Worm (Caenorhabditis elegans) whole organism, dauer: ENCODE measurements around the gene cyp-33C2.

Experiments
- unc-62 ChIP-seq: sonication (generic microtip); optimal IDR thresholded peaks from 2 replicates; lab custom pipeline; 2017; ENCODE audit warnings: missing biosample characterization, missing genetic modification reagents, missing genetic modification characterization

cyp-33C2 gene

DNA sequence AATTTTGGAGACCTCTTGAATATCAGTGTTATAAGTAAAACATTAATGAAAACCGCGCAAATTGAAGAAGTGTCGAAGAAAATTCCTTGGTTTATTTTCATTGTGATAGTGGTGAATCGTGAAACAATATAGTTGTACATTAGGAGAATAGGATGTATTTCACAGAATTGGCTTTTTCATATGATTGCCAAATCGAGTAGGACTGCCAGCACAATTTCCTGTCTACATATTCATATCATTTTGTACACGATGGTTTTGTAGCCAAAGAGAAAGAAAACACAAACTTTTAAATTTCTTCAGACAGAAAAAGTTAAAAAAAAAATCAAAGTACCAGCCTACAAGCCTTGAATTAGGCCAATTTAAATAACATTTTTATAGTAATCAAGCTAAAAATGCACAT, 19.6 kb upstream of the cyp-33C2 start, which contains the start of gene str-255:
Gene str-255, minus strand, starts transcription at position 101 of the 400 bp plus-strand sequence.
- TF ChIP-seq unc-62 (GFP tag; lab: Kevin White, UChicago) = no peak

DNA sequence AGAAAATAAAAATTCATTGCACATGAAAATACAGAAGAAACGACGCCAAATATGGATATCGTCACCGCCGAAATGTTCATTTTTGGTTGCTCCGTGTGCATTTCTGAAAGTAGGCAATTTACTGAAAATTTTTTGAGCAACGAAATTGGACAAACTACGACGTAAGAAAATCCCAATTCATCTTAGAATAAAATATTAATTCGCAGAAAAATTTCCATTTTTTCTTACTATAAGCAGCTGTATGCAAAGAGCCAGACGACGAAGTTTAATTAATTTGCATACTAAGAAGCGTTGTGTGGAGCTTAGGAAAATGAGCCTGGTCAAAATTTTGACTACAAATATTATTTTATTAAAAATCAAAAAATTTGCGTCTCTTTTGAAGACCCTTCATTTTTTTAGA, 16.6 kb upstream of the cyp-33C2 start, which contains the start of gene srbc-19:
Gene srbc-19, minus strand, starts transcription at position 101 of the 400 bp plus-strand sequence.
- no peak for TF ChIP-seq unc-62 (GFP tag; lab: Kevin White, UChicago)

DNA sequence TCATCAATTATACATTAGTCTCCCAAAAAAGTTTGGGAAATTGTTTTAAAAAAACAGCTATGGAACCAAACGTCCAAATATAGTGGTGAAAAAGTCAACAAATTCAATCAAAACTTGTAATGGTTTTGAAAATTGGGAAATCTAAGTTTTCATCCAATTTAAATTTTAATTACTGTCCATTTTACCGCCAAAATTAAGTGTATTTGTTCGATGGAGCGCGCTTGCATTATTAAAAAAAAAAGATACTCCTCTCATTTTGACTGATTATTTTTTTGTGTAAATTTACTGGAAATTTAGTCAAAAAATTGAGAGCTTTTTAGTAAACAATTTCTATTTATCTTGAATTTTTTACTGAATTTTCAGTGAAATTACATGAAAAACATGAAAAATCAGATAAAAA, 8.8 kb upstream of the cyp-33C2 start:
- TF ChIP-seq unc-62 (GFP tag; lab: Kevin White, UChicago) = no peak

DNA sequence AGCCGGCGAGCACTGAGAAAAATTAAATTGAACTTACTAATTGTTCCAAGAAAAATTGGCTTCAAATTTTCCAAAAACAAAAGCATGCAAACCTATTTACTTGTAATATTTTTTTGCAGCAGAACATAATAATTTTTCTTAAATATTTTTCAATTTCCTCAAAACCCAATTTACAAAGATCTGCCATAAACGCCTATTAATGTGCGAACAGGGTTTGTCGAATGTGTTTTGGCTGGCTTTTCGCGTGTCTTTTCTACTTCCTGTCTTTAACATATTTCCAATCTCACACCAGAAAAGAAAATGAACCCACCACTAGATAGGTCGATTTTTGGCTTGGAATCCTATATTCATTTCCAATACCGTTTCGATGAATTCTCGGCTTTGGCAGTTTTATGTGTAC, 8.0 kb upstream of the cyp-33C2 start, which contains the start of gene C45H4.18:
Gene C45H4.18, plus strand, starts transcription at position 301 of the 400 bp plus-strand sequence.
- no peak for TF ChIP-seq unc-62 (GFP tag; lab: Kevin White, UChicago)

DNA sequence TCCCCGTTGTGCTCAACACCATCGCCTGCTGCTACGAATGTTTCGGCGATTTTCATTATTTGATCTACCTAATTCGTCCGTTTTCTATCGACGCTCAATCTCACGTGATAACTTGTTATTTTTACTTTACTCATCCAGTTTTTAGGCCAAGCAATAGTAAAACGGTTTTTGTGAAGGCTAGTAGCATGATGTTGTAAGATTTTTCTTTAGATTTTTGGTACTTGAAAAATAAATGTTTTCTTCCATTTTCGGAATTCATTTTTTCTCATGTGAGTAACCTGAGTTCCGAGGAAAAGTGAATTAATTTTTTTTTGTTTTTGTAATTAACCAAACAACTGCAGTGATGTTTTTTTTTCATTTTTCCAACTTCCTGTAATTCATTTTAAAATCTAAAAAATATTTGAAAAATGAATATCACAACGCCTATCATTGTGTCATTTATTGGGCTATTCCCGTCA, 6.0 kb upstream of the cyp-33C2 start, which contains the start of gene srbc-17:
Gene srbc-17, plus strand, starts transcription at position 408 of the 458 bp plus-strand sequence.
- TF ChIP-seq unc-62 (GFP tag; lab: Kevin White, UChicago) = no peak

DNA sequence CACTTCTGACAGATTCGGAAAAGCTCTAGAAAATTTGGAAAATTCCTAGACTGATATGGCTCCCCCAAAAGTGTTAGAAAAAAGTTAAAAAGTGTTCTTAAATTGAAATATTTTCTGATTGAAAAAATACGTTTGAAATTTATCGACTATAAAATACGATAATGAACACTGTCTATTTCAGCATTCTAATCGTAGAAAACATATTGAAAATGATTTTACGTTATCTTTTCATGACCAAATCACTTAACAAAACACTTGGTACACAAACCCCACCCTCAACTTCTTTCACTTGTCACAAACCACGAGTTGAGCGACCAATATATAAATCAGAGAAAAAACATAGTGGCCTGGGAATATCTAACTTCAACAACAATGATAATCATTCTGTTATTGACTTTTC, 4.1 kb upstream of the cyp-33C2 start, which contains the start of gene cyp-33C1:
Gene cyp-33C1, plus strand, starts transcription at position 301 of the 400 bp plus-strand sequence.
- no peak for TF ChIP-seq unc-62 (GFP tag; lab: Kevin White, UChicago)

DNA sequence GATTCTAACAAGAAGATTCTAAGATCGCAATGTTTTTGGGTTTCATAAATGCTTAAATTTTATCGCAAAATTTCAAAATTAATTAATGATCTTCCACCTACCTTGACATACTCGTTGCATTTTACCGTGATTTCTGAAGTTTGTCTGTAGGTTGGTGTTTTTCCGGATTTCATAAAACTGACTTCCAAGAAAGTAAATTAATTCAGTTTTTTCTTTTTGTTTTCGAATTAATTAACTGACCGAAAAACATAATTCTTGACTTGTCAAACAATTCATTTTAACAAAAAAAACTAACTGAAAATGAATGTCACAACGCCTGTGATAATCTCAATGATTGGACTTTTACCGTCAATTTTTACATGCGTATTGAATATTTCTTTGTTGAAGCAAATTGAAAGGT, 1.6 kb upstream of the cyp-33C2 start, which contains the start of gene srbc-16:
Gene srbc-16, plus strand, starts transcription at position 301 of the 400 bp plus-strand sequence.
- no peak for TF ChIP-seq unc-62 (GFP tag; lab: Kevin White, UChicago)

DNA sequence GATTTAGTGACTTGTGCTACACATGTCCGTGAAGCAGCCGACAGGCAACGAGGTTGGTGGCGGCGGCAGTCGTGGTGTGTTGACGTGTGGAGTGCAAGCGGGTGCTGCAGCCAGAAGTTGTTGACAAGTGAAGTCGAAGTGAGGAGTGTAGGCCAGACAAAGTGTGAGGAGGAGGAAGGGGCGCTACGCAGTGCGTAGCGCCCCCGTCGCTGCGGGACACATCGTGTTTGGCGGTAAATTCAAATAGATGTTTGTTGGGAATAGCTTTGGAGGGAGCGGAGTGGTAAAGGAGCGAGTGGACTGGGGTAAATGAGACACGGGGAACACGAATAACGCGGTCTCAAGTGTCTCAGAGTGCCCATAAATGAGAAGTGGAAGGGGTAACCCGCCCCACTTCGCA, 2.2 kb downstream of the cyp-33C2 start:
- no peak for TF ChIP-seq unc-62 (GFP tag; lab: Kevin White, UChicago)

DNA sequence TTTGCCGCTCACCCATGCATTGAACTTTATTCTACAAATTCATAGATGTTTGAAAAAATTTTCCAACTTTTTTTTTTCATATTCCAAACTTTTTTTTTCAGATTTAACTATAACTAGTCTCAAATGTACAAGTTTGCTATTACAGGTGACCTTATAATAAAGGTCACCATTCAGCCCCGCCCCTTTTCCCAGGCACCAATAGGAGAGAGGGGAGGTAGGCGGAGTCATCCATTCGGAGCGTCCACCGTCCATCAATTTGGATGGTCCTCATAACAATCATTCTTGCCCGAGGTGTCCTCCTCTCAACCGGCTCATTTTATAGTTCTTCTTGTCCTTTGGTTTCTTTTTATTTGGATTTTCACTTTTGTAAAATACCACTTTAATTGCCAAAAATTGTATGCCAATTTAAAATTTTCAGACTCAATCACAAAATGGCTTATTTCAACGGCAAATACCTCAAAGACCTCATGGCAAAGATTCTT, 4.6 kb downstream of the cyp-33C2 start, which contains the start of gene Y5H2B.3:
Gene Y5H2B.3, plus strand, starts transcription at position 432 of the 482 bp plus-strand sequence.
- TF ChIP-seq unc-62 (GFP tag; lab: Kevin White, UChicago) = no peak

DNA sequence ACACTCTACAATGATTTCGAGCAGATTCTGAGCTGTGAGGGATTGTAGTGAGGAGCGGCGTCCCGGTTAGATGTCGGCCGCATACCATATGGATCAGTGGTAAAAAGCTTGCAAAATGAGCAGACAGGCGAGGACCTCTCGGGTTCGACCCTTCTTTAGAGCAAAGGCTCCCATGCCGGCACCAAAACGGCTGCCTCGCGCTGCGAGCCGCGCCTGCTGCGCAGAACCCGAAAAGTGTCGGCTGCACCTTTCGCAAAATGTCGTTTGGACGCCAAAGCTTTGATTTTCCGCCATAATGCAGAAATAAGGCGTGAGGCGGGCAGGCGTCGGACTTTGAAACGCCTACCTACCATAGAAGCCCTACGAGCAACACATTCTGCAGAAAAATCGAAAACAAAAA, 7.1 kb downstream of the cyp-33C2 start:
- no peak for TF ChIP-seq unc-62 (GFP tag; lab: Kevin White, UChicago)

DNA sequence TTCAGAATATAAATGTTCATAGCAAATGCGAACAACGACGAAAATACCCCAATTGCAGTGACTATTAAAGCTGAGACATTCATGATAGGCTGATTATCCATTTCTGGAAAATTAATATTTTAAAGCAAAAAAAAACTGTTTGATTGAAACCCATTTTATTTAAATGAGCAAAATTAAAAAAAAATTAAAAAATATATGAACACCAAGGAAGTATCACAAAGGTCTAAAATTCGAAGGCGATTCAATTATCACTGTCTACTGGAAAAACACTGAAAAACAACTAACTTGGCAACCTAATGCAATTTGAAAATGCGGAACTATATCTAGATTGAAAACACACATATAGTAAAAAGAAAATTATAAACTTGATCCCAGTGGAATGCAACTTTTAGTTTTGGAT, 7.8 kb downstream of the cyp-33C2 start, which contains the start of gene srbc-42:
Gene srbc-42, minus strand, starts transcription at position 101 of the 400 bp plus-strand sequence.
- TF ChIP-seq unc-62 (GFP tag; lab: Kevin White, UChicago) = no peak

DNA sequence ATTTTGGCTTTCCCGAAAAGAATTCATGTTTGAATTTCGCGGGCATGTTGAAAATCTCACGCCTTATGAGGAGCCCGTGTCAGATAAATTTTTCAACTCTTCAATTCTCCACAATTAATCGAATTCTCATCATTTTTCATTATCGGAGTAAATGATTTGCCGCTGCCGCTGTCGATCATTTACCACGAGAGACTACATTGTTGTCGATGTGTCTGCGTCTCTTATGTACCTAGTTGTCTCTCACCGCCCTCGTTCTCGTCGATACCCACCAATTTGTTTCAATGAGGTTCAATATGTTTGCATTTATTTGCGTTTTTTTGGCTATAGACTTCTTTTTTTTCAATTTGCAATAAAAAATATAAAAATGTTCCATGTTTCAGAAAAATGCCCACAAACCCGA, 8.8 kb downstream of the cyp-33C2 start, which contains the start of gene nhr-13:
Gene nhr-13, plus strand, starts transcription at position 369 of the 400 bp plus-strand sequence.
- no peak for TF ChIP-seq unc-62 (GFP tag; lab: Kevin White, UChicago)

DNA sequence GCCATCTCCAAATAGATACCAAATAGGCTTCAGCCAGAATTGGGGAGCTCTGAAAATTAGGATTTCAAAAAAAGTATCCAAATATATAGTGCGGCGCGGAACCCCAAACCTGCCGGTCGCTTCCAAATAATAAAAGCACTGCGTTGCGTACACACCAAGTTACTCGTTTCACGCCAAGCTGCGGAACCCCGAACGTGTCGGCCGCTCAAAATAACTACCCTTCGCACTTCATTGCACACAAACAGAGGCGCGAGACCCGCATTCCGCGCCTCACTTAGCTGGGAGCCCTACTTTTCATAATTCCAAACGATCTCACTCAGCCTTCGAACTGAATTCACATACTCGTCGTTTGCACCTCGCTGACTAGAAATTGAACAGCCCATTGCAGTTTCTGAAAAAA, 16.3 kb downstream of the cyp-33C2 start:
- no peak for TF ChIP-seq unc-62 (GFP tag; lab: Kevin White, UChicago)

DNA sequence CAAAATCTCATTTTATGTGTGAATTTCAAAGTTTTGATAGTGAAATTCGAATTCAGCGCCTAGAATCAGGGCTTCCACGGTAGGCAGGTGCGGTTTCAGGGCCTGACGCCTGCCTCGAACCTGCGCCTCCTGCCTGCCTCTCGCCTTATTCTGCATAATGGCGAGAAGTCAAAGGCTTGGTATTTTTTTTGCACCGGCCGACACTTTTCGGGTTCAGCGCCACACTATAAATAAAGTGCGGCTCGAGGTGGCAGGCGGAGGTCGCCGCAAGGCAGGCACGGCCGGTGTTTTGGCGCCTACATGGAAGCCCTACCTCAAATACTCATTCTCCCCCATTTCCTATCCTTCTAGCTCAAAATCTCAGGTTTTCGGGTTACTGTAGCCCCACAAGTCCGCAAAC, 17.1 kb downstream of the cyp-33C2 start:
- TF ChIP-seq unc-62 (GFP tag; lab: Kevin White, UChicago) = no peak

DNA sequence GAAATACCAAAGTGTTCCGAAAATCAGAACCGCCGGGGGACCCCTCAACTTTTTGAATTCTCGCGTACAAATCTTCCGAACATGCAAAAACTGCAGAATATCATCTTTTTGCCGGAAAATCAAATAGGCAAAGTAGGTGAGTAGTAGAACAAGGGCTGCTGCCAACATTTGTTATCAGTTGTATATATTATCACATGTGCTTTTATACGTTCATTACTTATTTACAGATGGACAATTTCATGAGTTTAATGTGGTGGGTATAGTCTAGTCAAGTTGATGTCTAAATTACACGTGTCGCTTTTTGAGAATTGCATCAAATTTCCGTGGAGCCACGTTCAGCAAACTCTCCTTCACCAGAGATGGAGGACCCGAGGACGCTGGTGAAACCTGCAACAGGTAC, 18.0 kb downstream of the cyp-33C2 start, which contains the start of gene cyp-32B1:
Gene cyp-32B1, minus strand, starts transcription at position 176 of the 400 bp plus-strand sequence.
- no peak for TF ChIP-seq unc-62 (GFP tag; lab: Kevin White, UChicago)

DNA sequence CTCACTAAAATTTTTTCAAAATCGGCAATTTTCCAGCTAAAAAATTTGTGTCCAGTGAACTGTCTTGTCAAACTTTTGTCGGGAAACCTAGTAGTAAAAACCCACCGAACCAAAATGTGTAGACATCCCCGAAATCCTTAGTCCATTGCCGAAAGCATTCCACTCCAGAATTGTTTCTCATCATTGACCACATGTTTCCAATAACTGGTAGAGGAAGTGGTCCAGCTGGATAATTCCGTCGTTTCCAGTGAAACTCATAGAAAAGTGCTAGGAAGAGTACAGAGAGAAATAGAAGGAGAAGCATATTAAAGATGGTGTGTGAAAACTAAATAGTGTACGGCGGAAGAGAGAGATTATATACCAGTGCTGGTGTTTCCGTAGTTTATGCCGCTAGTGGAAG, 20.8 kb downstream of the cyp-33C2 start, which contains the start of gene cyp-33C12:
Gene cyp-33C12, minus strand, starts transcription at position 321 of the 400 bp plus-strand sequence.
- no peak for TF ChIP-seq unc-62 (GFP tag; lab: Kevin White, UChicago)

DNA sequence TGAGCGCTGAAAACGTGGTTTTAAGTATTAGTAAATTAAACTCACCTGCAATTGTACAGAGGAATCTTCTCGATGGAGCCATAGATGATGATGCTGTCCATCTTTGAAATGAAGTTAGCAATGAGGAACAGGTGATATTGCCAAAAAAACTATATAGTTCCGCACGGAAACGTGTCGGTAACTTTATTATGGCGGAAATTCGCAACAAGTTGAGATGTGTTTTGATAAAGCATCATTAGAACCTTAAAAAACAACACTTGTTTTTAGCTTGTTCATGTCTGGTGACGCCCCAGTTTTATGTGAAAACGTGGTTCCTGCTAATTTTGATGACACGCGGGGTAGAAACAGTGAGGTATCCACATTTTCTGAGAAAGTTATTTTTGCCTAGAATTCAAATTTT, 22.9 kb downstream of the cyp-33C2 start, which contains the start of gene srt-40:
Gene srt-40, minus strand, starts transcription at position 101 of the 400 bp plus-strand sequence.
- no peak for TF ChIP-seq unc-62 (GFP tag; lab: Kevin White, UChicago)
